Fruit fly (Drosophila melanogaster) whole organism, adult: Measurements from ENCODE around the gene ringer.

Experiments used
- CG11617 ChIP-seq: fragments of 200-800 bp; sonication (Bioruptor generic); optimal IDR thresholded peaks from 2 replicates; lab custom pipeline; 2017; ENCODE audit warnings: mild to moderate bottlenecking, missing biosample characterization, missing genetic modification reagents, missing genetic modification characterization
- CG12768 ChIP-seq: fragments of 200-800 bp; sonication (Bioruptor generic); optimal IDR thresholded peaks from 2 replicates; lab custom pipeline; 2017; ENCODE audit warnings: missing biosample characterization, missing genetic modification characterization, mild to moderate bottlenecking, moderate library complexity, missing genetic modification reagents
- CG14711 ChIP-seq: fragments of 200-800 bp; sonication (Bioruptor generic); optimal IDR thresholded peaks from 2 replicates; lab custom pipeline; 2018; ENCODE audit warnings: missing biosample characterization, mild to moderate bottlenecking, missing genetic modification characterization, moderate library complexity
- CG1620 ChIP-seq: fragments of 200-800 bp; sonication (Bioruptor generic); optimal IDR thresholded peaks from 2 replicates; lab custom pipeline; 2016; ENCODE audit warnings: missing biosample characterization, missing genetic modification characterization
- CG33017 ChIP-seq: fragments of 200-800 bp; sonication (Bioruptor generic); optimal IDR thresholded peaks from 2 replicates; lab custom pipeline; 2018; ENCODE audit warnings: missing biosample characterization, mild to moderate bottlenecking, missing genetic modification characterization, moderate library complexity
- CG5204 ChIP-seq: fragments of 200-800 bp; sonication (Bioruptor generic); optimal IDR thresholded peaks from 2 replicates; lab custom pipeline; 2016; ENCODE audit warnings: missing biosample characterization, missing genetic modification characterization
- CG7045 ChIP-seq: fragments of 200-800 bp; sonication (Bioruptor generic); optimal IDR thresholded peaks from 2 replicates; lab custom pipeline; 2017; ENCODE audit warnings: missing biosample characterization, mild to moderate bottlenecking, missing genetic modification characterization
- CG7101 ChIP-seq: fragments of 200-800 bp; sonication (Bioruptor generic); optimal IDR thresholded peaks from 2 replicates; lab custom pipeline; 2018; ENCODE audit warnings: missing biosample characterization, mild to moderate bottlenecking, missing genetic modification characterization, moderate library complexity
- Clk ChIP-seq: fragments of 200-800 bp; sonication (Bioruptor generic); optimal IDR thresholded peaks from 2 replicates; lab custom pipeline; 2017; ENCODE audit warnings: missing biosample characterization, missing genetic modification characterization
- Crg-1 ChIP-seq: fragments of 200-800 bp; sonication (Bioruptor generic); optimal IDR thresholded peaks from 2 replicates; lab custom pipeline; 2016; ENCODE audit warnings: missing biosample characterization, missing genetic modification characterization
- Hr96 ChIP-seq: fragments of 200-800 bp; sonication (Bioruptor generic); optimal IDR thresholded peaks from 2 replicates; lab custom pipeline; 2016; ENCODE audit warnings: missing biosample characterization, missing genetic modification characterization
- Mnt ChIP-seq: fragments of 200-800 bp; sonication (Bioruptor generic); optimal IDR thresholded peaks from 2 replicates; lab custom pipeline; 2016; ENCODE audit warnings: missing biosample characterization, mild to moderate bottlenecking, missing genetic modification characterization
- bab1 ChIP-seq: fragments of 200-800 bp; sonication (Bioruptor generic); optimal IDR thresholded peaks from 3 replicates; lab custom pipeline; 2019; ENCODE audit warnings: missing biosample characterization, mild to moderate bottlenecking, missing genetic modification characterization, moderate library complexity
- cic ChIP-seq: fragments of 200-800 bp; sonication (Bioruptor generic); optimal IDR thresholded peaks from 2 replicates; lab custom pipeline; 2017; ENCODE audit warnings: missing biosample characterization, mild to moderate bottlenecking, missing genetic modification characterization, moderate library complexity
- cnc ChIP-seq, 2 experiments: fragments of >200 bp; optimal IDR thresholded peaks; 2 replicates each; lab custom pipeline; 2017
- kay ChIP-seq: fragments of 200-800 bp; sonication (Bioruptor generic); peaks from one replicate; lab custom pipeline; 2016; ENCODE audit warnings: missing biosample characterization, missing genetic modification characterization, borderline replicate concordance
- ovo ChIP-seq: fragments of 200-800 bp; sonication (Bioruptor generic); optimal IDR thresholded peaks from 2 replicates; lab custom pipeline; 2016; ENCODE audit warnings: missing biosample characterization, missing genetic modification characterization
- pad ChIP-seq: fragments of 200-800 bp; sonication (Bioruptor generic); optimal IDR thresholded peaks from 3 replicates; lab custom pipeline; 2017; ENCODE audit warnings: missing biosample characterization, missing genetic modification characterization, mild to moderate bottlenecking, moderate library complexity, missing genetic modification reagents
- tj ChIP-seq: fragments of 200-800 bp; sonication (Bioruptor generic); optimal IDR thresholded peaks from 3 replicates; lab custom pipeline; 2017; ENCODE audit warnings: missing biosample characterization, mild to moderate bottlenecking, missing genetic modification characterization, moderate library complexity
- toe ChIP-seq: fragments of 200-800 bp; sonication (Bioruptor generic); optimal IDR thresholded peaks from 2 replicates; lab custom pipeline; 2016; ENCODE audit warnings: missing biosample characterization, missing genetic modification characterization

Gene ringer

DNA sequence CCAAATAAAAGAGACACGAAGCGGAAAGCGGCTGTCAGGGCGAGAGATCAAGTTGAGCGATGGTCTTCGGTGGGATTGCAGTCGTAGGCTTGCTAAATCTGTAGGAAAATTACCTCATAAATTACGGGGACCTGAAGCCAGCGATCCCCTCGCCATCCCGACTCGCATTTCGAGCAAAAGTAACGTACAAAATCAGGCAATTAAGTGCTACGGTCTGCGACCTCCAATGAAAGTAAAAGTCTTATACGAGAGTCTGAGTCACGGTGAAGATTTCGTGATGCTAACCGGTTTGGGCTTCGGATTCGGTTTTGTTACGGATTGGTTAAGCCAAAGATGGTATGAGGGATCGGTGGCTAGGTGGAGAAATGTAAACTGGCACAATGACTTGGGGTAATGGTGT, 19.4 kb downstream of the ringer start:
- no peak for TF ChIP-seq CG5204 (GFP tag; lab: Kevin White, UChicago)
- no peak for TF ChIP-seq cic (GFP tag; lab: Kevin White, UChicago)
- TF ChIP-seq CG14711 (tag; lab: Kevin White, UChicago): no peak
- no peak for TF ChIP-seq CG7045
- TF ChIP-seq Mnt (GFP tag; lab: Kevin White, UChicago): no peak
- no peak for TF ChIP-seq CG1620 (GFP tag; lab: Kevin White, UChicago)
- no peak for TF ChIP-seq toe (GFP tag; lab: Kevin White, UChicago)

DNA sequence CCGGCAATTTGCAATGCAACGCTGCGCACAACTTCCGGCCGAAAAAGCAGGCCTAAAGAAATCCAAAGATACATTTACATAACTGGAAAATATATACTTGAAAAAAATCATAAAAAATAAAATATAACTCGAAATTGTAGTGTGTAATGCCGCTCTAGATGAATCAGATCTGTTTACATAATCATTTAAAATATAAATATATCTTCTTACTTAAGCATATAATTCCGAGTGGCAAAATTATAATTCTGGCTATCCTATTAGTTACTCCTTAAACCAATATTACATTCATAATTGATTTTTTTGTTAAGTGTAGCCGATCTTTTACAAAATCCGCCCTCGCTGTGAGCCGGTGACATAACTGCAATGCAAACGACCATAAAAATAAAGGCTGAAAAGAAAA, 19.8 kb downstream of the ringer start:
- TF ChIP-seq Mnt (GFP tag; lab: Kevin White, UChicago) (no peak), tj (GFP tag; lab: Kevin White, UChicago) (no peak)

DNA sequence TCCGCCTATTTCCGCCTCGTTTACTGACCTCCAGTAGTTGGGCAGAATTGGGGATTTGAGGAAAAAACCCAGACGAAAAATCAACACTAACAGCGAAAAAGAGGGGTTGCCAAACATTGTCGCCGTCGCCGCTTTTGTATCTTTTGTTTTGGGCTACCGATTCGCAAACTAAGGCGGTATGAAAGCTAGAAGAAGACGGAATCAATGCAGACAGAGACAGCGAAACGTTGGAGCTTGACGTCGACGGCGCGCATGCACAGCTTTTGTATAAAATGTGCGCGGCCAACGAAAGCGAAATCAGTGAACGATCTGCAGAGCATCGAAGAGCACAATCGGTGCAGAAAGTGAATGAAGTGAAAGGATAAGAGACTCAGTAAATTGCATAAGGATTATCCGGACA, 20.5 kb downstream of the ringer start, which contains the start of gene CG4998:
Gene CG4998 (plus strand): TSS at position 301 of the 400 bp plus-strand sequence.
- TF ChIP-seq CG7101 (tag; lab: Kevin White, UChicago): no peak
- no peak for TF ChIP-seq bab1 (GFP tag; lab: Kevin White, UChicago)
- TF ChIP-seq Crg-1: no peak
- TF ChIP-seq tj (GFP tag; lab: Kevin White, UChicago): no peak
- TF ChIP-seq CG12768 (GFP tag; lab: Kevin White, UChicago): no peak
- no peak for TF ChIP-seq Hr96 (GFP tag; lab: Kevin White, UChicago)
- no peak for TF ChIP-seq CG5204 (GFP tag; lab: Kevin White, UChicago)
- TF ChIP-seq CG7045: no peak
- TF ChIP-seq kay (GFP tag; lab: Kevin White, UChicago): no peak
- no peak for TF ChIP-seq CG14711 (tag; lab: Kevin White, UChicago)
- TF ChIP-seq cic (GFP tag; lab: Kevin White, UChicago): no peak
- no peak for TF ChIP-seq cnc (optimal IDR thresholded peaks at IDR 0.05; lab: Kevin White, UChicago)

DNA sequence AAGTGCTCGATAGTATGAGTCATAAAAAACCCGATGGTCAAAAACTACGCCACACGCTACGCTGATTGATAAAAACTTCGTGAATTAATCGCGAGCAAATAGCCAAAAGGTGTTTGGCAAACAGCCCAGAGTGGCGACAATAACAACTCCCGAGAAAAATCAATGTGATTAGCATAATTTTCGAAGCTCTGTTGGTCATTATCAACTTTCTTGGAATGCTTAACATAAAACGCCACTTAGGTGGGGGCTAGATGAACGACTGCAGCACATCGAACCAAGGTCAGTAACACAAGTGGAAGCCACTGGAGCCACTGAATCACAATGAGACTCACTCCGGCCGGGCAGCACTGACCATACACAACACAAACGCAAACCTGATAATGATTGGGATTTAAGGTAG, 21.5 kb downstream of the ringer start:
- TF ChIP-seq CG12768 (GFP tag; lab: Kevin White, UChicago): no peak
- no peak for TF ChIP-seq Crg-1
- TF ChIP-seq pad (GFP tag; lab: Kevin White, UChicago): no peak
- TF ChIP-seq tj (GFP tag; lab: Kevin White, UChicago): no peak
- no peak for TF ChIP-seq CG7045
- TF ChIP-seq cnc (optimal IDR thresholded peaks at IDR 0.05; lab: Kevin White, UChicago): no peak
- no peak for TF ChIP-seq CG7101 (tag; lab: Kevin White, UChicago)
- no peak for TF ChIP-seq Clk (GFP tag; lab: Kevin White, UChicago)
- TF ChIP-seq CG33017 (tag; lab: Kevin White, UChicago): no peak

DNA sequence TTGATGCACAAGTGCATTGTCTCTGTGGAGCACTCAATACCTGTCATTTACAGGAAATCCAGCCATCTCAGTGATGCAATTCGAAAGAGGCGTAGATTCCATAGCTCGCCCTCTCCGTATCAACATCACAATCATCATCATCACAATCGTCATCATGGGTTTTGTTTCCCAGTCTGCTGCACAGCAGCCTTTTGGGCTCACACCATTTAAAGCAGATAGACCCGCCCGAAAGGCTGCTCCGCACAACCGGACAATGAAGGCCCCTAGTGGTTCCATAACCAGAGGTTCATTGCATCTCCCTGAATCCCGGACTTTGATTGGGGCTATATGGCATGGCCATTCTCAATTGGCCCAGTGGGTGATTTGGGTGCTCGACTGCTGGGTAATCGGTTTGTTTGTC, 24.4 kb downstream of the ringer start:
- TF ChIP-seq cnc (optimal IDR thresholded peaks at IDR 0.05; lab: Kevin White, UChicago) (no peak), CG12768 (GFP tag; lab: Kevin White, UChicago) (no peak), Crg-1 (no peak), Mnt (GFP tag; lab: Kevin White, UChicago) (no peak), tj (GFP tag; lab: Kevin White, UChicago) (no peak), bab1 (GFP tag; lab: Kevin White, UChicago) (no peak), CG5204 (GFP tag; lab: Kevin White, UChicago) (no peak), Clk (GFP tag; lab: Kevin White, UChicago) (no peak), CG7101 (tag; lab: Kevin White, UChicago) (no peak), CG14711 (tag; lab: Kevin White, UChicago) (no peak), toe (GFP tag; lab: Kevin White, UChicago) (no peak), CG1620 (GFP tag; lab: Kevin White, UChicago) (no peak), ovo (GFP tag; lab: Kevin White, UChicago) (no peak), cic (GFP tag; lab: Kevin White, UChicago) (no peak), CG33017 (tag; lab: Kevin White, UChicago) (no peak), kay (GFP tag; lab: Kevin White, UChicago) (no peak), CG7045 (no peak), Hr96 (GFP tag; lab: Kevin White, UChicago) (no peak)

DNA sequence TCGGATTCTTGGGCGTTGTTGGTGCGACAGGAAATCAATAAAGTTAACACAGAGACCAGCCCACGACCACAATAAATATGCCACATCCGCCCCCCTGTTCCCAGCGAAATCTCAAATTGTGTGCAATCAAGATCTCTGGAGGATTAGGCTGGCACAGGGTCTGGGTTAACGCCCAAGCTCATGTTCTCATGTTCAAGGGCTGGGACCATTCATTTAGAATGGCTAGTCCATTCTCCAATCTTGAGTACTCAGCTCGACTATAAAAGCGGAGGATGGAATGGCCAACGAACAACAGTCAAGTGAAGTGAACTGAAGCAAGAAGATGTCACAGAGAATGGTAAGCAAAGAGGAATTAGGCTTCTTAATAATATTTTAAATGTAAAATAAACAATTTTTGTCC, 26.2 kb downstream of the ringer start, which contains the start of gene CG13056:
Gene CG13056 (plus strand): TSS at position 301 of the 400 bp plus-strand sequence.
- TF ChIP-seq CG5204 (GFP tag; lab: Kevin White, UChicago) (no peak), CG7045 (no peak), bab1 (GFP tag; lab: Kevin White, UChicago) (no peak), cnc (optimal IDR thresholded peaks at IDR 0.05; lab: Kevin White, UChicago) (no peak), CG14711 (tag; lab: Kevin White, UChicago) (no peak), kay (GFP tag; lab: Kevin White, UChicago) (no peak), Clk (GFP tag; lab: Kevin White, UChicago) (no peak)

DNA sequence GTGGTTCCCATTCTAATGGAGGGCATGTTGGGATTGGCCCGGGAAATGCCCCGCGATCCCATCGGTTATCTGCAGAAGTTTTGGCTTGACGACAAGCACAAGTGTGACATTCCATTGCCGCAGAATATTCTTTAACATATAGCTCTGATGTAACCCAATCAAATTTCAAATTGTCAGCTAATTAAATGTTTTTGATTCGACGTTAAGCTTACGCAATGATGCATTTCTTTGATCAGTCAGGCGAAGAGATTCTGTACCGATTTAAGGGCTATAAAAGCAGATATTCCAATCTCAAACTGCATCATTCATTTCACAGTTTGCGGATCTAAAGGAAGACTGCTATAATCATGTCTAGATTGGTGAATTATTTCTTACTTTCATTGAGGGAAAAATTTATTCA, 27.6 kb downstream of the ringer start, which contains the start of gene retinin:
Gene retinin (plus strand): TSS at position 301 of the 400 bp plus-strand sequence.
- TF ChIP-seq Mnt (GFP tag; lab: Kevin White, UChicago): no peak

DNA sequence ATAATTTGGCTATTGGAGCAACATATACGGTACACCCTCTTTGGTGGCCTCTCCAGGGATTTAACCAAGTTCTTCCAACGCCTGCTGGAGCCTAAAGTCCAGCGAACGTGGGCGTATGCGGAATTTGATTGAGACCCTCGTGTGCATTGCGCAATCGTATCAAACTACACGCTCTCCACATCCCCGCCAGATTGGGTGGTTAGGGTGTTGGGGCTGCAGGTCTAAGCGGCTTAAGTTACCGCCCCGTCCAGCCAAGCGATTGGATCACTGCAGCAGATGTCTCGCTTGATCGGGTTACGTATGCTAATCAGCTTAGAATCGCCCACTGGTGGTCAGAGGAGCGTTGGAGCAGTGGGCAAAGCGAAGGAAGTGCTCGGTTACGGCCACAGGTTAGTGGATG, 28.5 kb downstream of the ringer start, which contains the start of gene CG33060:
Gene CG33060 (plus strand): TSS at position 301 of the 400 bp plus-strand sequence.
- TF ChIP-seq CG11617 (GFP tag; lab: Kevin White, UChicago) (no peak), Crg-1 (no peak), CG5204 (GFP tag; lab: Kevin White, UChicago) (no peak), tj (GFP tag; lab: Kevin White, UChicago) (no peak), bab1 (GFP tag; lab: Kevin White, UChicago) (no peak), CG14711 (tag; lab: Kevin White, UChicago) (no peak), cnc (optimal IDR thresholded peaks at IDR 0.05; lab: Kevin White, UChicago) (no peak), ovo (GFP tag; lab: Kevin White, UChicago) (no peak), CG7045 (no peak), Hr96 (GFP tag; lab: Kevin White, UChicago) (no peak), kay (GFP tag; lab: Kevin White, UChicago) (no peak), CG7101 (tag; lab: Kevin White, UChicago) (no peak), toe (GFP tag; lab: Kevin White, UChicago) (no peak), CG33017 (tag; lab: Kevin White, UChicago) (no peak), CG12768 (GFP tag; lab: Kevin White, UChicago) (no peak), CG1620 (GFP tag; lab: Kevin White, UChicago) (no peak), pad (GFP tag; lab: Kevin White, UChicago) (no peak), Clk (GFP tag; lab: Kevin White, UChicago) (no peak), cic (GFP tag; lab: Kevin White, UChicago) (no peak), Mnt (GFP tag; lab: Kevin White, UChicago) (no peak)
